Worm (Caenorhabditis elegans): ENCODE results near the gene C34F11.5.

ce11 chrII:5191766-5192165 is 3.8 kb upstream of the C34F11.5 start:
- TF ChIP-seq him-1 (tag; optimal IDR thresholded peaks at IDR 0.05) = no peak
- no peak for TF ChIP-seq W03F9.2 (tag; optimal IDR thresholded peaks at IDR 0.05)
